Fruit fly (Drosophila melanogaster) whole organism, embryonic: ENCODE measurements around the gene CG31897.
A peak's percentile ranks its signal among the peaks of the same experiment; 100 is the strongest.

Experiments
- Aef1 ChIP-seq: fragments of 200-800 bp; sonication (Bioruptor generic); IDR thresholded peaks from 3 replicates; pipeline ENCODE4 v1.3.6; 2022; ENCODE audit warnings: missing biosample characterization, missing genetic modification characterization
- CG10147 ChIP-seq: fragments of 200-800 bp; sonication (Bioruptor generic); optimal IDR thresholded peaks from 2 replicates; lab custom pipeline; 2019; ENCODE audit warnings: missing biosample characterization, mild to moderate bottlenecking, missing genetic modification characterization, moderate library complexity
- CG11456 ChIP-seq: fragments of 200-800 bp; sonication (Bioruptor generic); IDR thresholded peaks from 3 replicates; pipeline ENCODE4 v1.3.6; 2022; ENCODE audit warnings: missing biosample characterization, missing genetic modification characterization
- CG12219 ChIP-seq: fragments of 200-800 bp; sonication (Bioruptor generic); optimal IDR thresholded peaks from 3 replicates; lab custom pipeline; 2018; ENCODE audit warnings: missing biosample characterization, mild to moderate bottlenecking, missing genetic modification characterization
- CG13894 ChIP-seq: fragments of 200-800 bp; sonication (Bioruptor generic); optimal IDR thresholded peaks from 3 replicates; lab custom pipeline; 2018; ENCODE audit warnings: missing biosample characterization, mild to moderate bottlenecking, missing genetic modification characterization, moderate library complexity
- CG15011 ChIP-seq: fragments of 200-800 bp; sonication (Bioruptor generic); optimal IDR thresholded peaks from 3 replicates; lab custom pipeline; 2018; ENCODE audit warnings: missing biosample characterization, mild to moderate bottlenecking, missing genetic modification characterization
- CG17385 ChIP-seq: fragments of 200-800 bp; sonication (Bioruptor generic); optimal IDR thresholded peaks from 3 replicates; lab custom pipeline; 2018; ENCODE audit warnings: missing biosample characterization, mild to moderate bottlenecking, missing genetic modification characterization
- CG18011 ChIP-seq: fragments of 200-800 bp; sonication (Bioruptor generic); optimal IDR thresholded peaks from 2 replicates; lab custom pipeline; 2017; ENCODE audit warnings: missing biosample characterization, missing genetic modification characterization, mild to moderate bottlenecking, moderate library complexity, missing genotype
- CG2120 ChIP-seq: fragments of 200-800 bp; sonication (Bioruptor generic); optimal IDR thresholded peaks from 3 replicates; lab custom pipeline; 2016; ENCODE audit warnings: missing biosample characterization, missing genetic modification characterization
- CG2199 ChIP-seq: fragments of 200-800 bp; sonication (Bioruptor generic); IDR thresholded peaks from 3 replicates; pipeline ENCODE4 v1.3.6; 2022; ENCODE audit warnings: missing biosample characterization, missing genetic modification characterization
- CG4328 ChIP-seq: fragments of 200-800 bp; sonication (Bioruptor generic); optimal IDR thresholded peaks from 3 replicates; lab custom pipeline; 2017; ENCODE audit warnings: missing biosample characterization, missing genetic modification reagents, missing genetic modification characterization
- CG6254 ChIP-seq: fragments of 200-800 bp; sonication (Bioruptor generic); optimal IDR thresholded peaks from 3 replicates; lab custom pipeline; 2017; ENCODE audit warnings: mild to moderate bottlenecking, missing biosample characterization, missing genetic modification reagents, missing genetic modification characterization
- CG6272 ChIP-seq: fragments of 200-800 bp; sonication (Bioruptor generic); IDR thresholded peaks from 2 replicates; pipeline ENCODE4 v1.3.6; 2022; ENCODE audit warnings: missing biosample characterization, missing genetic modification characterization
- CG6683 ChIP-seq: fragments of 200-800 bp; sonication (Bioruptor generic); optimal IDR thresholded peaks from 2 replicates; lab custom pipeline; 2017; ENCODE audit warnings: missing biosample characterization, mild to moderate bottlenecking, missing genetic modification characterization, missing genetic modification reagents
- CG6689 ChIP-seq: fragments of 200-800 bp; sonication (Bioruptor generic); IDR thresholded peaks from 2 replicates; pipeline ENCODE4 v1.3.6; 2022; ENCODE audit warnings: missing biosample characterization, missing genetic modification characterization
- CG7745 ChIP-seq: fragments of 200-800 bp; sonication (Bioruptor generic); optimal IDR thresholded peaks from 2 replicates; lab custom pipeline; 2018; ENCODE audit warnings: missing biosample characterization, mild to moderate bottlenecking, missing genetic modification characterization, moderate library complexity
- CG7987 ChIP-seq: fragments of 200-800 bp; sonication (Bioruptor generic); optimal IDR thresholded peaks from 2 replicates; lab custom pipeline; 2018; ENCODE audit warnings: missing biosample characterization, mild to moderate bottlenecking, missing genetic modification characterization, moderate library complexity
- CG8089 ChIP-seq: fragments of 200-800 bp; sonication (Bioruptor generic); optimal IDR thresholded peaks from 3 replicates; lab custom pipeline; 2016; ENCODE audit warnings: missing biosample characterization, missing genetic modification characterization
- CG8281 ChIP-seq: fragments of 200-800 bp; sonication (Bioruptor generic); optimal IDR thresholded peaks from 2 replicates; lab custom pipeline; 2018; ENCODE audit warnings: missing biosample characterization, mild to moderate bottlenecking, missing genetic modification characterization, moderate library complexity
- E2f1 ChIP-seq: fragments of 200-800 bp; sonication (Bioruptor generic); IDR thresholded peaks from 2 replicates; pipeline ENCODE4 v1.3.6; 2022; ENCODE audit warnings: missing biosample characterization, missing genetic modification characterization
- GATAe ChIP-seq: fragments of 200-800 bp; sonication (Bioruptor generic); conservative IDR thresholded peaks from 2 replicates; pipeline ENCODE4 v1.3.6; 2022; ENCODE audit warnings: missing biosample characterization, missing genetic modification characterization
- H15 ChIP-seq: fragments of 200-800 bp; sonication (Bioruptor generic); IDR thresholded peaks from 3 replicates; pipeline ENCODE4 v1.3.6; 2022; ENCODE audit warnings: missing biosample characterization, missing genetic modification characterization
- Hr3 ChIP-seq: fragments of 200-800 bp; sonication (Bioruptor generic); optimal IDR thresholded peaks from 3 replicates; lab custom pipeline; 2016; ENCODE audit warnings: missing biosample characterization, missing genetic modification characterization
- Neu2 ChIP-seq: fragments of 200-800 bp; sonication (Bioruptor generic); optimal IDR thresholded peaks from 3 replicates; lab custom pipeline; 2016; ENCODE audit warnings: missing biosample characterization, missing genetic modification characterization, borderline replicate concordance
- Scr ChIP-seq: fragments of 200-800 bp; sonication (Bioruptor generic); IDR thresholded peaks from 2 replicates; pipeline ENCODE4 v1.3.6; 2022; ENCODE audit warnings: missing biosample characterization, missing genetic modification characterization; ENCODE audit not compliant: partially characterized antibody
- Sox102F ChIP-seq: fragments of 200-800 bp; sonication (Bioruptor generic); optimal IDR thresholded peaks from 2 replicates; lab custom pipeline; 2018; ENCODE audit warnings: missing biosample characterization, mild to moderate bottlenecking, missing genetic modification characterization, moderate library complexity
- Ssrp ChIP-seq: fragments of 200-800 bp; sonication (Bioruptor generic); optimal IDR thresholded peaks from 2 replicates; lab custom pipeline; 2018; ENCODE audit warnings: missing biosample characterization, mild to moderate bottlenecking, missing genetic modification characterization, moderate library complexity
- Trl ChIP-seq, 3 experiments: fragments of >200 bp in 2 of 3; fragments of 200-800 bp in 1 of 3; sonication (Bioruptor generic) in 1 of 3; optimal IDR thresholded peaks; 2 replicates in 1 of 3; 3 replicates in 2 of 3; lab custom pipeline; 2016 to 2017; ENCODE audit warnings: missing biosample characterization in 1 of 3, missing genetic modification characterization in 1 of 3
- Vsx1 ChIP-seq: fragments of 200-800 bp; sonication (Bioruptor generic); optimal IDR thresholded peaks from 2 replicates; lab custom pipeline; 2017; ENCODE audit warnings: missing biosample characterization, mild to moderate bottlenecking, missing genetic modification characterization, missing genetic modification reagents
- ab ChIP-seq: fragments of 200-800 bp; sonication (Bioruptor generic); optimal IDR thresholded peaks from 2 replicates; lab custom pipeline; 2016; ENCODE audit warnings: missing biosample characterization, missing genetic modification characterization
- abd-A ChIP-seq: fragments of 200-800 bp; sonication (Bioruptor generic); optimal IDR thresholded peaks from 3 replicates; lab custom pipeline; 2019; ENCODE audit warnings: missing biosample characterization, mild to moderate bottlenecking, missing genetic modification characterization, moderate library complexity
- aop ChIP-seq: fragments of 200-800 bp; sonication (Bioruptor generic); IDR thresholded peaks from 2 replicates; pipeline ENCODE4 v1.3.6; 2022; ENCODE audit warnings: missing biosample characterization, missing genetic modification characterization
- crol ChIP-seq: fragments of 200-800 bp; sonication (Bioruptor generic); IDR thresholded peaks from 2 replicates; pipeline ENCODE4 v1.3.6; 2022; ENCODE audit warnings: missing biosample characterization, missing genetic modification characterization
- dysf ChIP-seq: fragments of 200-800 bp; sonication (Bioruptor generic); IDR thresholded peaks from 3 replicates; pipeline ENCODE4 v1.3.6; 2022; ENCODE audit warnings: missing biosample characterization, missing genetic modification characterization
- ftz-f1 ChIP-seq: fragments of 200-800 bp; sonication (Bioruptor generic); optimal IDR thresholded peaks from 2 replicates; lab custom pipeline; 2016; ENCODE audit warnings: missing biosample characterization, missing genetic modification characterization
- inv ChIP-seq: fragments of 200-800 bp; sonication (Bioruptor generic); IDR thresholded peaks from 2 replicates; pipeline ENCODE4 v1.3.6; 2022; ENCODE audit warnings: missing biosample characterization, missing genetic modification characterization; ENCODE audit not compliant: partially characterized antibody
- kah ChIP-seq: fragments of 200-800 bp; sonication (Bioruptor generic); optimal IDR thresholded peaks from 2 replicates; lab custom pipeline; 2018; ENCODE audit warnings: missing biosample characterization, mild to moderate bottlenecking, missing genetic modification characterization
- psq ChIP-seq: fragments of 200-800 bp; sonication (Bioruptor generic); optimal IDR thresholded peaks from 2 replicates; lab custom pipeline; 2017; ENCODE audit warnings: missing biosample characterization, missing genetic modification characterization
- schlank ChIP-seq: fragments of 200-800 bp; sonication (Bioruptor generic); optimal IDR thresholded peaks from 2 replicates; lab custom pipeline; 2018; ENCODE audit warnings: missing biosample characterization, mild to moderate bottlenecking, missing genetic modification characterization
- slou ChIP-seq: fragments of 200-800 bp; sonication (Bioruptor generic); optimal IDR thresholded peaks from 3 replicates; lab custom pipeline; 2016; ENCODE audit warnings: missing biosample characterization, missing genetic modification characterization
- tap ChIP-seq: fragments of 200-800 bp; optimal IDR thresholded peaks from 3 replicates; lab custom pipeline; 2019; ENCODE audit warnings: missing biosample characterization, mild to moderate bottlenecking, missing genetic modification characterization, moderate library complexity
- tio ChIP-seq: fragments of 200-800 bp; sonication (Bioruptor generic); optimal IDR thresholded peaks from 2 replicates; lab custom pipeline; 2017; ENCODE audit warnings: missing biosample characterization, missing genetic modification characterization, inconsistent platforms
- toy ChIP-seq: fragments of 200-800 bp; sonication (Bioruptor generic); IDR thresholded peaks from 2 replicates; pipeline ENCODE4 v1.3.6; 2022; ENCODE audit warnings: missing biosample characterization, missing genetic modification characterization
- unpg ChIP-seq: fragments of 200-800 bp; sonication (Bioruptor generic); optimal IDR thresholded peaks from 3 replicates; lab custom pipeline; 2018; ENCODE audit warnings: missing biosample characterization, mild to moderate bottlenecking, missing genetic modification characterization, moderate library complexity

CG31897 gene

dm6 chr2L:8416350-8417046 is 25.7 kb upstream of the CG31897 start (continued):
- no peak for TF ChIP-seq H15 (GFP tag; lab: Robert Waterston, UW)
- no peak for TF ChIP-seq unpg (GFP tag; lab: Kevin White, UChicago)
- no peak for TF ChIP-seq CG12219
- TF ChIP-seq Scr, result no peak
- no peak; the same call in 1 of the 2 replicates for TF ChIP-seq crol (GFP tag; lab: Robert Waterston, UW)
- TF ChIP-seq CG17385 (GFP tag; lab: Kevin White, UChicago), result no peak
- TF ChIP-seq CG2199 (GFP tag; lab: Robert Waterston, UW), result no peak
- no peak for TF ChIP-seq Hr3 (GFP tag; lab: Kevin White, UChicago)
- TF ChIP-seq CG10147, result no peak
- TF ChIP-seq CG6683 (GFP tag; lab: Kevin White, UChicago), result no peak
- TF ChIP-seq ftz-f1 (GFP tag; lab: Kevin White, UChicago), result no peak
- no peak for TF ChIP-seq slou
- no peak for TF ChIP-seq GATAe (GFP tag; lab: Robert Waterston, UW)
- TF ChIP-seq Trl (optimal IDR thresholded peaks at IDR 0.05; lab: Kevin White, UChicago), result peak; percentile 73 to 90
- TF ChIP-seq Trl (GFP tag; optimal IDR thresholded peaks at IDR 0.05; lab: Kevin White, UChicago), result peak; percentile 50
- TF ChIP-seq CG6689 (GFP tag; lab: Robert Waterston, UW), result no peak
- no peak for TF ChIP-seq aop (GFP tag; lab: Robert Waterston, UW)
- TF ChIP-seq CG4328 (GFP tag; lab: Kevin White, UChicago), result no peak
- no peak for TF ChIP-seq kah
- TF ChIP-seq CG2120, result peak; percentile 34
- TF ChIP-seq psq, result peak; percentile 69
- no peak for TF ChIP-seq CG13894 (tag; lab: Kevin White, UChicago)
- TF ChIP-seq Neu2 (GFP tag; lab: Kevin White, UChicago), result no peak
- no peak for TF ChIP-seq Sox102F (GFP tag; lab: Kevin White, UChicago)
- TF ChIP-seq schlank (tag; lab: Kevin White, UChicago), result no peak
- TF ChIP-seq CG18011, result no peak
- no peak for TF ChIP-seq CG15011 (GFP tag; lab: Kevin White, UChicago)
- TF ChIP-seq Vsx1, result no peak
- TF ChIP-seq CG6254 (GFP tag; lab: Kevin White, UChicago), result peak; percentile 21
- no peak for TF ChIP-seq CG6272 (GFP tag; lab: Robert Waterston, UW)
- no peak for TF ChIP-seq CG8089 (GFP tag; lab: Kevin White, UChicago)
- TF ChIP-seq Ssrp (tag; lab: Kevin White, UChicago), result no peak
- TF ChIP-seq tio, result no peak
- TF ChIP-seq ab (GFP tag; lab: Kevin White, UChicago), result no peak
- TF ChIP-seq abd-A (tag; lab: Kevin White, UChicago), result no peak
- no peak for TF ChIP-seq Aef1
- TF ChIP-seq CG11456 (GFP tag; lab: Robert Waterston, UW), result no peak; the same call in 2 of the 3 replicates
- TF ChIP-seq dysf (GFP tag; lab: Robert Waterston, UW), result 0 out of 3 replicates have a peak, but pooled peaks have one; percentile 30
- TF ChIP-seq E2f1, result no peak
- no peak for TF ChIP-seq CG7987
- TF ChIP-seq CG8281, result peak; percentile 100
- no peak for TF ChIP-seq toy (GFP tag; lab: Robert Waterston, UW)
- TF ChIP-seq tap (tag; lab: Kevin White, UChicago), result no peak
- no peak for TF ChIP-seq CG7745
- TF ChIP-seq inv (GFP tag; lab: Robert Waterston, UW), result no peak
- TF ChIP-seq, all 482 proteins: peak for 96
